Fruit fly (Drosophila melanogaster) whole organism, embryonic: ENCODE data around the gene CG32425.

Experiments
- CG10267 ChIP-seq: fragments of 200-800 bp; sonication (Bioruptor generic); optimal IDR thresholded peaks from 2 replicates; lab custom pipeline; 2018; ENCODE audit warnings: missing biosample characterization, mild to moderate bottlenecking, missing genetic modification characterization, moderate library complexity
- CG11085 ChIP-seq: fragments of 200-800 bp; sonication (Bioruptor generic); IDR thresholded peaks from 2 replicates; pipeline ENCODE4 v1.3.6; 2022; ENCODE audit warnings: missing biosample characterization, missing genetic modification characterization
- CG12769 ChIP-seq: fragments of 200-800 bp; sonication (Bioruptor generic); optimal IDR thresholded peaks from 2 replicates; lab custom pipeline; 2019; ENCODE audit warnings: missing biosample characterization, mild to moderate bottlenecking, missing genetic modification characterization, moderate library complexity
- CG13123 ChIP-seq: fragments of 200-800 bp; sonication (Bioruptor generic); optimal IDR thresholded peaks from 2 replicates; lab custom pipeline; 2016; ENCODE audit warnings: missing biosample characterization, missing genetic modification characterization
- CG13775 ChIP-seq: fragments of 200-800 bp; sonication (Bioruptor generic); optimal IDR thresholded peaks from 3 replicates; lab custom pipeline; 2017; ENCODE audit warnings: missing biosample characterization, mild to moderate bottlenecking, missing genetic modification characterization
- CG14710 ChIP-seq: fragments of 200-800 bp; sonication (Bioruptor generic); optimal IDR thresholded peaks from 3 replicates; lab custom pipeline; 2019; ENCODE audit warnings: missing biosample characterization, mild to moderate bottlenecking, missing genetic modification characterization, moderate library complexity
- CG15696 ChIP-seq: fragments of 200-800 bp; sonication (Bioruptor generic); optimal IDR thresholded peaks from 2 replicates; lab custom pipeline; 2019; ENCODE audit warnings: missing biosample characterization, mild to moderate bottlenecking, missing genetic modification characterization, moderate library complexity
- CG2116 ChIP-seq: fragments of 200-800 bp; sonication (Bioruptor generic); optimal IDR thresholded peaks from 3 replicates; lab custom pipeline; 2018; ENCODE audit warnings: missing biosample characterization, mild to moderate bottlenecking, missing genetic modification characterization
- CG2712 ChIP-seq: fragments of 200-800 bp; optimal IDR thresholded peaks from 3 replicates; lab custom pipeline; 2019; ENCODE audit warnings: missing biosample characterization, mild to moderate bottlenecking, missing genetic modification characterization, moderate library complexity
- CG2875 ChIP-seq: fragments of 200-800 bp; sonication (Bioruptor generic); optimal IDR thresholded peaks from 2 replicates; lab custom pipeline; 2017; ENCODE audit warnings: missing biosample characterization, mild to moderate bottlenecking, missing genetic modification characterization, missing genetic modification reagents
- CG30431 ChIP-seq: fragments of 200-800 bp; sonication (Bioruptor generic); optimal IDR thresholded peaks from 2 replicates; lab custom pipeline; 2017; ENCODE audit warnings: missing biosample characterization, missing genetic modification characterization
- CG31441 ChIP-seq: fragments of 200-800 bp; sonication (Bioruptor generic); IDR thresholded peaks from 2 replicates; pipeline ENCODE4 v1.3.6; 2022; ENCODE audit warnings: missing biosample characterization, missing genetic modification characterization
- CG32532 ChIP-seq: fragments of 200-800 bp; sonication (Bioruptor generic); IDR thresholded peaks from 2 replicates; pipeline ENCODE4 v1.3.6; 2022; ENCODE audit warnings: missing biosample characterization, missing genetic modification characterization
- CG33213 ChIP-seq: fragments of 200-800 bp; sonication (Bioruptor generic); optimal IDR thresholded peaks from 3 replicates; lab custom pipeline; 2016; ENCODE audit warnings: missing biosample characterization, missing genetic modification characterization
- CG3847 ChIP-seq: fragments of 200-800 bp; sonication (Bioruptor generic); IDR thresholded peaks from 2 replicates; pipeline ENCODE4 v1.3.6; 2022; ENCODE audit warnings: missing biosample characterization, missing genetic modification characterization
- CG4424 ChIP-seq: fragments of 200-800 bp; sonication (Bioruptor generic); optimal IDR thresholded peaks from 3 replicates; lab custom pipeline; 2016; ENCODE audit warnings: missing biosample characterization, missing genetic modification characterization
- CG4617 ChIP-seq: fragments of 200-800 bp; sonication (Bioruptor generic); optimal IDR thresholded peaks from 3 replicates; lab custom pipeline; 2016; ENCODE audit warnings: missing biosample characterization, missing genetic modification characterization, borderline replicate concordance
- CG4820 ChIP-seq: fragments of 200-800 bp; sonication (Bioruptor generic); optimal IDR thresholded peaks from 3 replicates; lab custom pipeline; 2016; ENCODE audit warnings: missing biosample characterization, missing genetic modification characterization
- CG4854 ChIP-seq: fragments of 200-800 bp; sonication (Bioruptor generic); optimal IDR thresholded peaks from 2 replicates; lab custom pipeline; 2016; ENCODE audit warnings: missing biosample characterization, missing genetic modification characterization, inconsistent platforms
- CG6765 ChIP-seq: fragments of 200-800 bp; sonication (Bioruptor generic); optimal IDR thresholded peaks from 3 replicates; lab custom pipeline; 2017; ENCODE audit warnings: missing biosample characterization, mild to moderate bottlenecking, missing genetic modification characterization
- CG9437 ChIP-seq: fragments of 200-800 bp; sonication (Bioruptor generic); optimal IDR thresholded peaks from 2 replicates; lab custom pipeline; 2018; ENCODE audit warnings: missing biosample characterization, mild to moderate bottlenecking, missing genetic modification characterization
- Chrac-16 ChIP-seq: fragments of 200-800 bp; sonication (Bioruptor generic); optimal IDR thresholded peaks from 3 replicates; lab custom pipeline; 2016; ENCODE audit warnings: missing biosample characterization, missing genetic modification characterization
- CoRest ChIP-seq: fragments of 200-800 bp; sonication (Bioruptor generic); optimal IDR thresholded peaks from 3 replicates; lab custom pipeline; 2018; ENCODE audit warnings: missing biosample characterization, mild to moderate bottlenecking, missing genetic modification characterization, moderate library complexity
- D ChIP-seq, 2 experiments: fragments of 200-800 bp in 1 of 2; fragments of >200 bp in 1 of 2; sonication (Bioruptor generic) in 1 of 2; optimal IDR thresholded peaks; 2 replicates in 1 of 2; 3 replicates in 1 of 2; lab custom pipeline; 2017; ENCODE audit warnings: mild to moderate bottlenecking in 1 of 2, missing biosample characterization in 1 of 2, missing genetic modification characterization in 1 of 2, missing genetic modification reagents in 1 of 2
- Ets97D ChIP-seq: fragments of 200-800 bp; sonication (Bioruptor generic); optimal IDR thresholded peaks from 3 replicates; lab custom pipeline; 2016; ENCODE audit warnings: missing biosample characterization, missing genetic modification characterization
- HLHmδ ChIP-seq: fragments of 200-800 bp; sonication (Bioruptor generic); optimal IDR thresholded peaks from 2 replicates; lab custom pipeline; 2018; ENCODE audit warnings: missing biosample characterization, mild to moderate bottlenecking, missing genetic modification characterization, moderate library complexity
- Hr78 ChIP-seq, 2 experiments: fragments of 200-800 bp in 1 of 2; fragments of >200 bp in 1 of 2; sonication (Bioruptor generic) in 1 of 2; optimal IDR thresholded peaks; 2 replicates each; lab custom pipeline; 2017 to 2019; ENCODE audit warnings: missing biosample characterization in 2 of 2, missing genetic modification characterization in 2 of 2, mild to moderate bottlenecking in 1 of 2, moderate library complexity in 1 of 2
- Hsf ChIP-seq: fragments of 200-800 bp; sonication (Bioruptor generic); optimal IDR thresholded peaks from 3 replicates; lab custom pipeline; 2016; ENCODE audit warnings: missing biosample characterization, missing genetic modification characterization
- Lhr ChIP-seq: fragments of 200-800 bp; sonication (Bioruptor generic); optimal IDR thresholded peaks from 3 replicates; lab custom pipeline; 2017; ENCODE audit warnings: mild to moderate bottlenecking, missing biosample characterization, missing genetic modification reagents, missing genetic modification characterization
- Myb ChIP-seq: fragments of 200-800 bp; sonication (Bioruptor generic); optimal IDR thresholded peaks from 2 replicates; lab custom pipeline; 2016; ENCODE audit warnings: missing biosample characterization, missing genetic modification characterization
- Sin3A ChIP-seq: fragments of >200 bp; optimal IDR thresholded peaks from 2 replicates; lab custom pipeline; 2018
- Sox100B ChIP-seq: fragments of 200-800 bp; sonication (Bioruptor generic); optimal IDR thresholded peaks from 3 replicates; lab custom pipeline; 2018; ENCODE audit warnings: missing biosample characterization, mild to moderate bottlenecking, missing genetic modification characterization
- Spps ChIP-seq: fragments of 200-800 bp; sonication (Bioruptor generic); optimal IDR thresholded peaks from 2 replicates; lab custom pipeline; 2018; ENCODE audit warnings: missing biosample characterization, mild to moderate bottlenecking, missing genetic modification characterization
- Sry-β ChIP-seq: fragments of 200-800 bp; sonication (Bioruptor generic); optimal IDR thresholded peaks from 2 replicates; lab custom pipeline; 2018; ENCODE audit warnings: missing biosample characterization, mild to moderate bottlenecking, missing genetic modification characterization, moderate library complexity
- Trl ChIP-seq, 3 experiments: fragments of >200 bp in 2 of 3; fragments of 200-800 bp in 1 of 3; sonication (Bioruptor generic) in 1 of 3; optimal IDR thresholded peaks; 2 replicates in 1 of 3; 3 replicates in 2 of 3; lab custom pipeline; 2016 to 2017; ENCODE audit warnings: missing biosample characterization in 1 of 3, missing genetic modification characterization in 1 of 3
- bigmax ChIP-seq: fragments of 200-800 bp; sonication (Bioruptor generic); optimal IDR thresholded peaks from 2 replicates; lab custom pipeline; 2018; ENCODE audit warnings: missing biosample characterization, mild to moderate bottlenecking, missing genetic modification characterization
- cad ChIP-seq: fragments of >200 bp; optimal IDR thresholded peaks from 2 replicates; lab custom pipeline; 2017; ENCODE audit warnings: missing biosample characterization, missing genetic modification characterization
- dpn ChIP-seq, 2 experiments: fragments of 200-800 bp; sonication (Bioruptor generic); optimal IDR thresholded peaks; 3 replicates each; lab custom pipeline; 2016; ENCODE audit warnings: missing biosample characterization in 2 of 2, missing genetic modification characterization in 2 of 2
- fd3F ChIP-seq: fragments of 200-800 bp; sonication (Bioruptor generic); optimal IDR thresholded peaks from 2 replicates; lab custom pipeline; 2018; ENCODE audit warnings: missing biosample characterization, mild to moderate bottlenecking, missing genetic modification characterization, moderate library complexity
- fd64A ChIP-seq: fragments of 200-800 bp; sonication (Bioruptor generic); optimal IDR thresholded peaks from 3 replicates; lab custom pipeline; 2018; ENCODE audit warnings: missing biosample characterization, mild to moderate bottlenecking, missing genetic modification characterization
- fu2 ChIP-seq: fragments of 200-800 bp; sonication (Bioruptor generic); optimal IDR thresholded peaks from 2 replicates; lab custom pipeline; 2016; ENCODE audit warnings: missing biosample characterization, missing genetic modification characterization
- gem ChIP-seq: fragments of 200-800 bp; sonication (Bioruptor generic); optimal IDR thresholded peaks from 2 replicates; lab custom pipeline; 2019; ENCODE audit warnings: missing biosample characterization, mild to moderate bottlenecking, missing genetic modification characterization, moderate library complexity
- peb ChIP-seq: fragments of 200-800 bp; sonication (Bioruptor generic); IDR thresholded peaks from 2 replicates; pipeline ENCODE4 v1.3.6; 2022; ENCODE audit warnings: missing biosample characterization, missing genetic modification characterization
- pnt ChIP-seq: fragments of 200-800 bp; sonication (Bioruptor generic); optimal IDR thresholded peaks from 3 replicates; lab custom pipeline; 2016; ENCODE audit warnings: missing biosample characterization, missing genetic modification characterization
- psq ChIP-seq: fragments of 200-800 bp; sonication (Bioruptor generic); optimal IDR thresholded peaks from 2 replicates; lab custom pipeline; 2017; ENCODE audit warnings: missing biosample characterization, missing genetic modification characterization
- so ChIP-seq: fragments of 200-800 bp; sonication (Bioruptor generic); IDR thresholded peaks from 3 replicates; pipeline ENCODE4 v1.3.6; 2022; ENCODE audit warnings: missing biosample characterization, missing genetic modification characterization
- trem ChIP-seq: fragments of 200-800 bp; optimal IDR thresholded peaks from 3 replicates; lab custom pipeline; 2019; ENCODE audit warnings: missing biosample characterization, mild to moderate bottlenecking, missing genetic modification characterization, moderate library complexity
- unpg ChIP-seq: fragments of 200-800 bp; sonication (Bioruptor generic); optimal IDR thresholded peaks from 3 replicates; lab custom pipeline; 2018; ENCODE audit warnings: missing biosample characterization, mild to moderate bottlenecking, missing genetic modification characterization, moderate library complexity

Gene CG32425

DNA sequence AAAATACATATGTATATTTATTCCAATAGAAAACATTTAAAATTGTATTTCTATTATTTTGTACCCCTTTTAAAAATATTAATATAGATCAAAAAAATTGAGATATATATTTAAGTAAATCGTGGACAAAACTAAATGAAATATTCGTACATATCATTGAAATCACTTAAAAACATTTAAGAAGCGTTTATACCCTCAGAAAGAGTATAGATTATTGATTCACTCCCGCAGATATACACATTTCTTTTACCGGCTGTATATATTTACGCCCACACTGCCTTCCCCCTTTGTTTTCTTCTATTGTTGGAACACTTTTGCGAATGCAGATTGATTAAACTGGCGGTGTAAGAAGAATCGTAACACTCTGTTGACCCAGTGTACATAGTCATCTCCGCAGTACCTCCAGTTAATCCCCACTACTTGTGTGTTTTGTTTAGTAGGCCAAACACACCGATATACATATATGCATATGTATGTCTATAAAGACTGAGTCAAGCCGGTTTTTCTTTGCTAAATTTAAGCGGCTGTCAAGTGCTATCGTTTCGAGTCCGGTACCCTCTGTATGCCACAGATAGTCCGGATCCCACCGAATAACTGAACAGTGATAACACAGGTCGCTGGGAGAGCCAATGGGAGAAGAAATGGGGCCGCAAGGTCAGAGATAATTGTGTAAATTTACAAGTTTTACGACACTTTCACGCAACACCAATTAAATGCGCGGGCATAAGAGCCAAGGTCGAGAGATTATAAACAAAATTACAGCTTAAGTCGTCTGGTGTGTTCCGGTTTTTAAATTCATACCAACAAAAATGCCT lies 25.4 kb upstream of the CG32425 start (continued):
- peak; percentile 65 for TF ChIP-seq CG13123 (GFP tag; lab: Kevin White, UChicago)
- TF ChIP-seq CG13775 (GFP tag; lab: Kevin White, UChicago): no peak
- peak; percentile 25 to 59 for TF ChIP-seq dpn (GFP tag; optimal IDR thresholded peaks at IDR 0.05; lab: Kevin White, UChicago)
- TF ChIP-seq CG31441 (GFP tag; lab: Robert Waterston, UW): peak; percentile 61; the same call in 1 of the 2 replicates
- TF ChIP-seq fu2 (GFP tag; lab: Kevin White, UChicago): peak; percentile 12
- peak; percentile 35 for TF ChIP-seq Myb
- TF ChIP-seq CG10267 (tag; lab: Kevin White, UChicago): no peak
- TF ChIP-seq cad (GFP tag; lab: Kevin White, UChicago): no peak
- peak; percentile 44 for TF ChIP-seq gem (tag; lab: Kevin White, UChicago)
- peak; percentile 17 for TF ChIP-seq unpg
- TF ChIP-seq CG3847 (GFP tag; lab: Robert Waterston, UW): no peak; the same call in 1 of the 2 replicates
- no peak for TF ChIP-seq CG11085 (GFP tag; lab: Robert Waterston, UW)
- no peak for TF ChIP-seq CG32532 (GFP tag; lab: Robert Waterston, UW)
- peak in 1 of 2 experiments; percentile 83 for TF ChIP-seq Hr78 (GFP tag; optimal IDR thresholded peaks at IDR 0.05; lab: Kevin White, UChicago)
- TF ChIP-seq pnt (GFP tag; lab: Kevin White, UChicago): peak; percentile 38
- TF ChIP-seq Sox100B (GFP tag; lab: Kevin White, UChicago): peak; percentile 53
- TF ChIP-seq peb: no peak
- no peak for TF ChIP-seq Sin3A (lab: Kevin White, UChicago)
- TF ChIP-seq so: 0 out of 3 replicates have a peak, but pooled peaks have one; percentile 38
- TF ChIP-seq CG2116: peak; percentile 54
- peak; percentile 7 for TF ChIP-seq CG4424 (GFP tag; lab: Kevin White, UChicago)
- peak; percentile 22 for TF ChIP-seq CG9437
- TF ChIP-seq Lhr (GFP tag; lab: Kevin White, UChicago): peak; percentile 43
- TF ChIP-seq CG4820 (GFP tag; lab: Kevin White, UChicago): peak; percentile 26
- TF ChIP-seq CG2712: peak; percentile 28
- no peak for TF ChIP-seq Chrac-16 (GFP tag; lab: Kevin White, UChicago)
- TF ChIP-seq CG12769 (tag; lab: Kevin White, UChicago): peak; percentile 86
- TF ChIP-seq fd3F (GFP tag; lab: Kevin White, UChicago): no peak
- TF ChIP-seq CoRest (tag; lab: Kevin White, UChicago): peak; percentile 37
- TF ChIP-seq bigmax: peak; percentile 3
- peak; percentile 27 for TF ChIP-seq CG30431
- TF ChIP-seq Sry-β (GFP tag; lab: Kevin White, UChicago): no peak
- TF ChIP-seq Ets97D (GFP tag; lab: Kevin White, UChicago): no peak
- TF ChIP-seq CG2875 (GFP tag; lab: Kevin White, UChicago): peak; percentile 79
- no peak for TF ChIP-seq D (optimal IDR thresholded peaks at IDR 0.05; lab: Kevin White, UChicago)
- TF ChIP-seq D (GFP tag; optimal IDR thresholded peaks at IDR 0.05; lab: Kevin White, UChicago): peak; percentile 34
- TF ChIP-seq trem (tag; lab: Kevin White, UChicago): peak; percentile 1
- TF ChIP-seq HLHmδ: peak; percentile 1
- peak; percentile 75 for TF ChIP-seq fd64A (GFP tag; lab: Kevin White, UChicago)
- peak; percentile 16 for TF ChIP-seq CG14710 (tag; lab: Kevin White, UChicago)
- TF ChIP-seq Trl (optimal IDR thresholded peaks at IDR 0.05; lab: Kevin White, UChicago): no peak
- peak; percentile 83 for TF ChIP-seq Trl (GFP tag; optimal IDR thresholded peaks at IDR 0.05; lab: Kevin White, UChicago)
- peak; percentile 71 for TF ChIP-seq CG15696 (tag; lab: Kevin White, UChicago)
- TF ChIP-seq CG33213 (GFP tag; lab: Kevin White, UChicago): peak; percentile 67
- peak; percentile 15 for TF ChIP-seq CG4617 (GFP tag; lab: Kevin White, UChicago)
- TF ChIP-seq CG6765: peak; percentile 49
- peak; percentile 44 for TF ChIP-seq Spps (tag; lab: Kevin White, UChicago)
- TF ChIP-seq CG4854 (GFP tag; lab: Kevin White, UChicago): peak; percentile 48
- TF ChIP-seq psq (GFP tag; lab: Kevin White, UChicago): peak; percentile 47
- peak; percentile 49 for TF ChIP-seq Hsf (GFP tag; lab: Kevin White, UChicago)
